Worm (Caenorhabditis elegans): Measurements from ENCODE around the gene pbs-3.

- TF ChIP-seq ztf-23 (GFP tag; IDR thresholded peaks at IDR 0.05) (no peak), tab-1 (GFP tag; IDR thresholded peaks at IDR 0.05) (no peak), ztf-29 (GFP tag; IDR thresholded peaks at IDR 0.05) (no peak), cog-1 (tag; optimal IDR thresholded peaks at IDR 0.05) (no peak), med-1 (GFP tag; optimal IDR thresholded peaks at IDR 0.05; ENCODE audit: insufficient read depth) (no peak), flt-1 (GFP tag; IDR thresholded peaks at IDR 0.05) (no peak), T22C8.4 (GFP tag; IDR thresholded peaks at IDR 0.05) (no peak), ref-1 (GFP tag; conservative IDR thresholded peaks at IDR 0.05) (no peak), klf-2 (GFP tag; conservative IDR thresholded peaks at IDR 0.05) (no peak)
Observed at ce11 chrII:4981682-4982404, 26.6 kb upstream of the pbs-3 start.

Measured in whole organism, midembryonic.